Worm (Caenorhabditis elegans) whole organism, L2 larva: Measurements from ENCODE around the gene old-1.

Experiments
- aly-2 ChIP-seq: fragments of 150-350 bp; optimal IDR thresholded peaks from 2 replicates; lab custom pipeline; 2014; ENCODE audit warnings: missing biosample characterization, missing genetic modification characterization
- blmp-1 ChIP-seq: sonication (generic microtip); optimal IDR thresholded peaks from 2 replicates; lab custom pipeline; 2017; ENCODE audit warnings: missing genetic modification characterization, mild to moderate bottlenecking, missing compliant biosample characterization, antibody characterized with exemption, moderate library complexity; ENCODE audit not compliant: insufficient read depth
- ceh-82 ChIP-seq: fragments of 150-350 bp; optimal IDR thresholded peaks from 2 replicates; lab custom pipeline; 2014; ENCODE audit warnings: missing biosample characterization, missing genetic modification characterization
- nhr-11 ChIP-seq: fragments of 150-350 bp; optimal IDR thresholded peaks from 2 replicates; lab custom pipeline; 2014; ENCODE audit warnings: missing biosample characterization, missing genetic modification characterization
- nhr-12 ChIP-seq: fragments of 150-350 bp; optimal IDR thresholded peaks from 2 replicates; lab custom pipeline; 2014; ENCODE audit warnings: missing biosample characterization, missing genetic modification characterization
- sem-4 ChIP-seq: fragments of 150-350 bp; optimal IDR thresholded peaks from 2 replicates; lab custom pipeline; 2014; ENCODE audit warnings: missing biosample characterization, missing genetic modification reagents, missing genetic modification characterization
- snpc-4 ChIP-seq: fragments of 150-350 bp; optimal IDR thresholded peaks from 2 replicates; lab custom pipeline; 2014; ENCODE audit warnings: missing biosample characterization, missing genetic modification characterization

DNA sequence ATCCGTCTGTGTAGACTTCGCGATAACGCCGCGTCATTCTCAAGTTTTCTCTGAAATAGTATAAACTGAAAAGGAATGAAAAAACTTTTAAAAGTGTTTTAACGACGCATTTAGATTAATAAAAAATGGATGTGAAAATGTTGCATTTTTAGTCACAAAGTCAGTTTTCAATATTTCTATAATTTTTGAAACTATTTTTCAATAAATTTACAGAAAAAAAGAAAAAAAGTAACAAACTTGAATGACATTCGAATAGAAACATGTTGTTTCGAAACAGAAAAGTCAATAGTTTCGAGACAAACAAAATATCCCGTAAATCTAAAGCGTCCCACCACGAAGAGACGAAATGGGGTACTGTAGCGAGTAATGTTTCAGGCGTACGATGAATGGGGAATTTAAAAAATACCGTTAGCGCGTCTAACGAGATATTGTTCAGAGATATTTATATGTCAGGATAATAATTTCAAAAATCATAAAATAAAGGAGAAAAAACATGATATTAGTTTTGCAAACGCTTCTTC, 26.5 kb downstream of the old-1 start, which contains the start of gene rnh-1.2:
- TF ChIP-seq ceh-82: no peak
- no peak for TF ChIP-seq nhr-11 (tag; lab: Kevin White, UChicago)
- no peak for TF ChIP-seq snpc-4 (tag; lab: Kevin White, UChicago)
- no peak for TF ChIP-seq sem-4
- no peak for TF ChIP-seq nhr-12 (tag; lab: Kevin White, UChicago)
- TF ChIP-seq aly-2 (tag; lab: Kevin White, UChicago): no peak
- TF ChIP-seq blmp-1 (tag; lab: Kevin White, UChicago): no peak
